Fruit fly (Drosophila melanogaster) whole organism, pupa: Measurements from ENCODE around the gene Best1.

ENCODE experiments used
- CG10348 ChIP-seq: fragments of 200-800 bp; sonication (Bioruptor generic); IDR thresholded peaks from 2 replicates; pipeline ENCODE4 v1.3.6; 2022; ENCODE audit warnings: missing biosample characterization, missing genetic modification characterization
- CG12605 ChIP-seq: fragments of 200-800 bp; sonication (Bioruptor generic); IDR thresholded peaks from 2 replicates; pipeline ENCODE4 v1.3.6; 2022; ENCODE audit warnings: missing biosample characterization, missing genetic modification characterization
- CG13204 ChIP-seq: fragments of 200-800 bp; sonication (Bioruptor generic); optimal IDR thresholded peaks from 2 replicates; lab custom pipeline; 2018; ENCODE audit warnings: missing biosample characterization, mild to moderate bottlenecking, missing genetic modification characterization, moderate library complexity
- CG14655 ChIP-seq: fragments of 200-800 bp; sonication (Bioruptor generic); optimal IDR thresholded peaks from 3 replicates; lab custom pipeline; 2017; ENCODE audit warnings: mild to moderate bottlenecking, missing biosample characterization, missing genetic modification reagents, missing genetic modification characterization
- CG15710 ChIP-seq: fragments of 200-800 bp; sonication (Bioruptor generic); optimal IDR thresholded peaks from 2 replicates; lab custom pipeline; 2018; ENCODE audit warnings: missing biosample characterization, mild to moderate bottlenecking, missing genetic modification characterization, moderate library complexity
- CG17806 ChIP-seq: fragments of 200-800 bp; sonication (Bioruptor generic); optimal IDR thresholded peaks from 2 replicates; lab custom pipeline; 2018; ENCODE audit warnings: missing biosample characterization, mild to moderate bottlenecking, missing genetic modification characterization, moderate library complexity
- CG32121 ChIP-seq: fragments of 200-800 bp; sonication (Bioruptor generic); IDR thresholded peaks from 2 replicates; pipeline ENCODE4 v1.3.6; 2022; ENCODE audit warnings: missing biosample characterization, missing genetic modification characterization
- CG34367 ChIP-seq: fragments of 200-800 bp; sonication (Bioruptor generic); optimal IDR thresholded peaks from 2 replicates; lab custom pipeline; 2018; ENCODE audit warnings: missing biosample characterization, mild to moderate bottlenecking, missing genetic modification characterization
- CG4496 ChIP-seq: fragments of 200-800 bp; sonication (Bioruptor generic); IDR thresholded peaks from 3 replicates; pipeline ENCODE4 v1.3.6; 2022; ENCODE audit warnings: missing biosample characterization, missing genetic modification characterization
- CG8159 ChIP-seq: fragments of 200-800 bp; sonication (Bioruptor generic); optimal IDR thresholded peaks from 3 replicates; lab custom pipeline; 2018; ENCODE audit warnings: missing biosample characterization, mild to moderate bottlenecking, missing genetic modification characterization, moderate library complexity
- CG8301 ChIP-seq: fragments of 200-800 bp; sonication (Bioruptor generic); optimal IDR thresholded peaks from 2 replicates; lab custom pipeline; 2018; ENCODE audit warnings: missing biosample characterization, mild to moderate bottlenecking, missing genetic modification characterization
- CG9948 ChIP-seq: fragments of 200-800 bp; sonication (Bioruptor generic); optimal IDR thresholded peaks from 2 replicates; lab custom pipeline; 2018; ENCODE audit warnings: missing biosample characterization, mild to moderate bottlenecking, missing genetic modification characterization, moderate library complexity
- D1 ChIP-seq: fragments of 200-800 bp; sonication (Bioruptor generic); optimal IDR thresholded peaks from 2 replicates; lab custom pipeline; 2018; ENCODE audit warnings: missing biosample characterization, mild to moderate bottlenecking, missing genetic modification characterization, moderate library complexity
- EcR ChIP-seq: fragments of 200-800 bp; sonication (Bioruptor generic); optimal IDR thresholded peaks from 3 replicates; lab custom pipeline; 2019; ENCODE audit warnings: missing biosample characterization, missing genetic modification characterization, mild to moderate bottlenecking, moderate library complexity, missing genetic modification reagents
- Ets98B ChIP-seq: fragments of 200-800 bp; sonication (Bioruptor generic); IDR thresholded peaks from 2 replicates; pipeline ENCODE4 v1.3.6; 2022; ENCODE audit warnings: missing biosample characterization, missing genetic modification characterization
- Pif1A ChIP-seq: fragments of 200-800 bp; sonication (Bioruptor generic); optimal IDR thresholded peaks from 3 replicates; lab custom pipeline; 2016; ENCODE audit warnings: missing biosample characterization, missing genetic modification characterization
- Pif1B ChIP-seq: fragments of 200-800 bp; sonication (Bioruptor generic); optimal IDR thresholded peaks from 3 replicates; lab custom pipeline; 2016; ENCODE audit warnings: missing biosample characterization, missing genetic modification characterization
- Snoo ChIP-seq: fragments of 200-800 bp; sonication (Bioruptor generic); optimal IDR thresholded peaks from 3 replicates; lab custom pipeline; 2017; ENCODE audit warnings: missing biosample characterization, mild to moderate bottlenecking, missing genetic modification characterization, inconsistent platforms
- fd96Ca ChIP-seq: fragments of 200-800 bp; sonication (Bioruptor generic); IDR thresholded peaks from 3 replicates; pipeline ENCODE4 v1.3.6; 2022; ENCODE audit warnings: missing biosample characterization, missing genetic modification characterization
- gl ChIP-seq: fragments of 200-800 bp; sonication (Bioruptor generic); optimal IDR thresholded peaks from 2 replicates; lab custom pipeline; 2018; ENCODE audit warnings: missing biosample characterization, mild to moderate bottlenecking, missing genetic modification characterization
- rn ChIP-seq: fragments of 200-800 bp; sonication (Bioruptor generic); IDR thresholded peaks from 2 replicates; pipeline ENCODE4 v1.3.6; 2022; ENCODE audit warnings: missing biosample characterization, missing genetic modification characterization

The Best1 gene

dm6 chr3R:10170356-10170876 is at the start of gene Best1:
Best1 (minus strand) TSS chr3R:10170487.
- TF ChIP-seq CG10348 (GFP tag; lab: Robert Waterston, UW) (peak; percentile 59), Pif1B (GFP tag; lab: Kevin White, UChicago) (peak; percentile 95), fd96Ca (GFP tag; lab: Robert Waterston, UW) (peak; percentile 94), CG32121 (GFP tag; lab: Robert Waterston, UW) (peak; percentile 95), CG8159 (tag; lab: Kevin White, UChicago) (peak; percentile 91), rn (peak; percentile 67; the same call in 1 of the 2 replicates), D1 (tag; lab: Kevin White, UChicago) (peak; percentile 94), CG8301 (tag; lab: Kevin White, UChicago) (peak; percentile 90), CG17806 (tag; lab: Kevin White, UChicago) (peak; percentile 90), gl (tag; lab: Kevin White, UChicago) (peak; percentile 79), CG12605 (GFP tag; lab: Robert Waterston, UW) (peak; percentile 86), Snoo (tag; lab: Kevin White, UChicago) (peak; percentile 93), Ets98B (GFP tag; lab: Robert Waterston, UW) (peak; percentile 95), CG13204 (GFP tag; lab: Kevin White, UChicago) (peak; percentile 77), CG9948 (tag; lab: Kevin White, UChicago) (peak; percentile 86), CG34367 (tag; lab: Kevin White, UChicago) (peak; percentile 81), CG15710 (peak; percentile 86), EcR (peak; percentile 83), CG14655 (GFP tag; lab: Kevin White, UChicago) (peak; percentile 90), Pif1A (peak; percentile 93), CG4496 (GFP tag; lab: Robert Waterston, UW) (peak; percentile 95)
- TF ChIP-seq, all 21 proteins: peak for 21

dm6 chr3R:10217998-10218397 is 47.7 kb upstream of the Best1 start:
- no peak for TF ChIP-seq CG10348 (GFP tag; lab: Robert Waterston, UW)
- TF ChIP-seq CG9948 (tag; lab: Kevin White, UChicago): no peak
- TF ChIP-seq CG8301 (tag; lab: Kevin White, UChicago): no peak
- TF ChIP-seq Pif1A: no peak
- no peak for TF ChIP-seq CG34367 (tag; lab: Kevin White, UChicago)

- TF ChIP-seq CG15710 (peak; percentile 96), CG10348 (GFP tag; lab: Robert Waterston, UW) (peak; percentile 37; the same call in 1 of the 2 replicates), Ets98B (GFP tag; lab: Robert Waterston, UW) (peak; percentile 90), CG12605 (GFP tag; lab: Robert Waterston, UW) (peak; percentile 77), CG4496 (GFP tag; lab: Robert Waterston, UW) (peak; percentile 95), CG8301 (tag; lab: Kevin White, UChicago) (peak; percentile 83), fd96Ca (GFP tag; lab: Robert Waterston, UW) (peak; percentile 89), D1 (tag; lab: Kevin White, UChicago) (peak; percentile 81), CG8159 (tag; lab: Kevin White, UChicago) (peak; percentile 95), CG34367 (tag; lab: Kevin White, UChicago) (peak; percentile 91), CG13204 (GFP tag; lab: Kevin White, UChicago) (peak; percentile 83), rn (peak; percentile 90), Snoo (tag; lab: Kevin White, UChicago) (peak; percentile 82), CG14655 (GFP tag; lab: Kevin White, UChicago) (peak; percentile 89), Pif1A (peak; percentile 87), CG17806 (tag; lab: Kevin White, UChicago) (peak; percentile 94), CG32121 (GFP tag; lab: Robert Waterston, UW) (peak; percentile 91), CG9948 (tag; lab: Kevin White, UChicago) (peak; percentile 90), Pif1B (GFP tag; lab: Kevin White, UChicago) (peak; percentile 86), gl (tag; lab: Kevin White, UChicago) (peak; percentile 83), EcR (peak; percentile 90)
- TF ChIP-seq, all 21 proteins: peak for 21
These were observed 43.1 kb upstream of the Best1 start for dm6 chr3R:10213430-10213829.

dm6 chr3R:10212799-10213198 is 42.5 kb upstream of the Best1 start, which contains the start of gene Timp:
Timp (minus strand) TSS chr3R:10213007.
- TF ChIP-seq CG15710 (no peak), EcR (no peak), CG10348 (GFP tag; lab: Robert Waterston, UW) (no peak), fd96Ca (GFP tag; lab: Robert Waterston, UW) (no peak; the same call in 2 of the 3 replicates), CG4496 (GFP tag; lab: Robert Waterston, UW) (peak; percentile 54; the same call in 1 of the 3 replicates), Pif1A (no peak), CG14655 (GFP tag; lab: Kevin White, UChicago) (no peak), CG32121 (GFP tag; lab: Robert Waterston, UW) (peak; percentile 39; the same call in 1 of the 2 replicates), CG8159 (tag; lab: Kevin White, UChicago) (no peak), Pif1B (GFP tag; lab: Kevin White, UChicago) (no peak), D1 (tag; lab: Kevin White, UChicago) (no peak), CG9948 (tag; lab: Kevin White, UChicago) (no peak), CG34367 (tag; lab: Kevin White, UChicago) (no peak), Snoo (tag; lab: Kevin White, UChicago) (no peak), CG12605 (GFP tag; lab: Robert Waterston, UW) (peak; percentile 26; the same call in 1 of the 2 replicates), Ets98B (GFP tag; lab: Robert Waterston, UW) (peak; percentile 20; the same call in 1 of the 2 replicates), CG17806 (tag; lab: Kevin White, UChicago) (no peak)
- TF ChIP-seq, all 21 proteins: peak for 4

- TF ChIP-seq CG32121 (GFP tag; lab: Robert Waterston, UW): 0 out of 2 replicates have a peak, but pooled peaks have one; percentile 7
- TF ChIP-seq D1 (tag; lab: Kevin White, UChicago): no peak
- no peak for TF ChIP-seq CG34367 (tag; lab: Kevin White, UChicago)
- 0 out of 3 replicates have a peak, but pooled peaks have one; percentile 17 for TF ChIP-seq CG4496 (GFP tag; lab: Robert Waterston, UW)
- TF ChIP-seq CG13204 (GFP tag; lab: Kevin White, UChicago): no peak
- TF ChIP-seq CG8159 (tag; lab: Kevin White, UChicago): no peak
- no peak for TF ChIP-seq CG14655 (GFP tag; lab: Kevin White, UChicago)
These were observed 36.5 kb upstream of the Best1 start for dm6 chr3R:10206740-10207139.
